Worm (Caenorhabditis elegans) whole organism, L3 larva: Measurements from ENCODE around the gene K11E4.1.

Source experiments
- ZK546.5 ChIP-seq: sonication (generic microtip); optimal IDR thresholded peaks from 2 replicates; lab custom pipeline; 2017; ENCODE audit warnings: missing biosample characterization, missing genetic modification characterization
- ama-1 ChIP-seq: fragments of 150-350 bp; optimal IDR thresholded peaks from 2 replicates; lab custom pipeline; 2018
- daf-12 ChIP-seq: fragments of 150-350 bp; optimal IDR thresholded peaks from 2 replicates; lab custom pipeline; 2014; ENCODE audit warnings: missing biosample characterization, missing genetic modification reagents, missing genetic modification characterization
- egl-27 ChIP-seq: sonication (generic microtip); optimal IDR thresholded peaks from 4 replicates; lab custom pipeline; 2017; ENCODE audit warnings: missing biosample characterization, missing genetic modification reagents, missing genetic modification characterization
- fos-1 ChIP-seq: fragments of 150-350 bp; optimal IDR thresholded peaks from 2 replicates; lab custom pipeline; 2014; ENCODE audit warnings: missing biosample characterization, missing genetic modification characterization
- lsy-12 ChIP-seq: sonication (generic microtip); optimal IDR thresholded peaks from 2 replicates; lab custom pipeline; 2016; ENCODE audit warnings: mild to moderate bottlenecking, missing genetic modification characterization, missing compliant biosample characterization
- mdl-1 ChIP-seq: fragments of 150-350 bp; optimal IDR thresholded peaks from 2 replicates; lab custom pipeline; 2014; ENCODE audit warnings: missing biosample characterization, missing genetic modification characterization
- nhr-11 ChIP-seq: fragments of 150-350 bp; optimal IDR thresholded peaks from 2 replicates; lab custom pipeline; 2014; ENCODE audit warnings: missing biosample characterization, missing genetic modification characterization
- skn-1 ChIP-seq: fragments of 150-350 bp; optimal IDR thresholded peaks from 2 replicates; lab custom pipeline; 2014; ENCODE audit warnings: missing biosample characterization, missing genetic modification characterization
- snpc-4 ChIP-seq: fragments of 150-350 bp; optimal IDR thresholded peaks from 2 replicates; lab custom pipeline; 2014; ENCODE audit warnings: missing biosample characterization, missing genetic modification characterization
- unc-39 ChIP-seq: sonication (generic microtip); optimal IDR thresholded peaks from 4 replicates; lab custom pipeline; 2017; ENCODE audit warnings: missing biosample characterization, missing genetic modification characterization
- unc-62 ChIP-seq: fragments of 150-350 bp; sonication (generic microtip); optimal IDR thresholded peaks from 4 replicates; lab custom pipeline; 2014; ENCODE audit warnings: missing biosample characterization, missing genetic modification reagents, missing genetic modification characterization
- zag-1 ChIP-seq: fragments of 150-350 bp; optimal IDR thresholded peaks from 2 replicates; lab custom pipeline; 2014; ENCODE audit warnings: missing biosample characterization, missing genetic modification characterization

ce11 chrX:13726285-13726684, 12.3 kb downstream of the K11E4.1 start:
- TF ChIP-seq fos-1 (tag; lab: Kevin White, UChicago) (no peak), ZK546.5 (tag; lab: Kevin White, UChicago) (no peak), egl-27 (no peak), unc-62 (GFP tag; lab: Kevin White, UChicago) (no peak), lsy-12 (tag; lab: Kevin White, UChicago) (no peak), snpc-4 (tag; lab: Kevin White, UChicago) (no peak), mdl-1 (tag; lab: Kevin White, UChicago) (no peak), zag-1 (tag; lab: Kevin White, UChicago) (no peak), unc-39 (tag; lab: Kevin White, UChicago) (no peak), daf-12 (tag; lab: Kevin White, UChicago) (no peak), ama-1 (lab: Kevin White, UChicago) (no peak), nhr-11 (tag; lab: Kevin White, UChicago) (no peak), skn-1 (tag; lab: Kevin White, UChicago) (no peak)
